Worm (Caenorhabditis elegans): Measurements from ENCODE around the gene rev-1.

The rev-1 gene

DNA sequence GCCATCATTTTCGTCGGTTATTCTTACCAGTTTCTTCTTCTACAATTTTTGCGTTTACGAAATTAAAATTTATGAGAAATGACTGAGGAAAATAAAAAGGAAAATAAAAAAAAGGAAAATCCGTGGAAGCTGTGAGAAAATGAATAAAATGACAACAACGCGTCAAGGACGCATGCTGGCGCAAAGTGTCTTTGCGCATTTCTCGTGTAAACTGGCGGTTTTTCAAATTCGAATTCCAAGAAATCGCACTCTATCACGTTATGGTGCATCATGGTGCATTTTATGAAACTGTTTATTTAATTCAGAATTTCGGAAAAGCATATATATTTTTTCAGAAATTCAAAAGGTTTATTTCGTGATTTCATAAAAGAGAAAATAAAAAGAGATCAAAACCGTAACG, 44.7 kb downstream of the rev-1 start, which contains the start of gene dbt-1:
dbt-1 (minus strand) TSS at position 39 of the 400 bp plus-strand sequence.
- TF ChIP-seq ztf-23 (GFP tag; IDR thresholded peaks at IDR 0.05) (no peak), ztf-29 (GFP tag; IDR thresholded peaks at IDR 0.05) (no peak), klf-2 (GFP tag; conservative IDR thresholded peaks at IDR 0.05) (no peak), flt-1 (GFP tag; IDR thresholded peaks at IDR 0.05) (no peak), ref-1 (GFP tag; conservative IDR thresholded peaks at IDR 0.05) (no peak), cog-1 (tag; optimal IDR thresholded peaks at IDR 0.05) (peak; percentile 21), med-1 (GFP tag; optimal IDR thresholded peaks at IDR 0.05; ENCODE audit: insufficient read depth) (no peak)

ce11 chrII:7946830-7947425, 46.5 kb downstream of the rev-1 start, which contains the start of gene ZK669.5:
ZK669.5 (minus strand) TSS chrII:7946880.
- no peak for TF ChIP-seq ztf-23 (GFP tag; IDR thresholded peaks at IDR 0.05)
- no peak for TF ChIP-seq ztf-29 (GFP tag; IDR thresholded peaks at IDR 0.05)
- TF ChIP-seq tab-1 (GFP tag; IDR thresholded peaks at IDR 0.05), result no peak
- no peak for TF ChIP-seq klf-2 (GFP tag; conservative IDR thresholded peaks at IDR 0.05)
- no peak for TF ChIP-seq ref-1 (GFP tag; conservative IDR thresholded peaks at IDR 0.05)
- TF ChIP-seq T22C8.4 (GFP tag; IDR thresholded peaks at IDR 0.05), result no peak
- no peak for TF ChIP-seq cog-1 (tag; optimal IDR thresholded peaks at IDR 0.05)
- TF ChIP-seq med-1 (GFP tag; optimal IDR thresholded peaks at IDR 0.05; ENCODE audit: insufficient read depth), result no peak
- no peak for TF ChIP-seq flt-1 (GFP tag; IDR thresholded peaks at IDR 0.05)

DNA sequence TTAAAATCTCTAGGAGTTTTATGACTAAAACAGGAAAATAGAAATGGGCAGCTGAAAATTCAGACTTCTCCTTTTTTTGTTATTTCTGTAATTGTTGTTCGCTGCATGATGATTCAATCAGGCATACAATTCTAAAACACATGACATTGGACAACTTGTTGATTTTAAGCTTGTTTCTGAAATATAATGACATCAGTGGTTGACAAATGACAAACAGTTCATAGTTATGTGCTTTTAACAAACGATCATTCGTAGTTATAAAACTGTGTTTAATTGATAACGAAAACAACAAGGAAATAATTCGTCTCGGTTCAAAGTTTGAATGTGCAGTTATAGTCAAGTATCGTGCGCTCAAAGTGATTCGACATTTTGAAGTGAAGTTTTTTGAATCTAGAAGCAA, 47.9 kb downstream of the rev-1 start:
- TF ChIP-seq ztf-29 (GFP tag; IDR thresholded peaks at IDR 0.05) (no peak), T22C8.4 (GFP tag; IDR thresholded peaks at IDR 0.05) (no peak), med-1 (GFP tag; optimal IDR thresholded peaks at IDR 0.05; ENCODE audit: insufficient read depth) (no peak), klf-2 (GFP tag; conservative IDR thresholded peaks at IDR 0.05) (no peak), ztf-23 (GFP tag; IDR thresholded peaks at IDR 0.05) (no peak), tab-1 (GFP tag; IDR thresholded peaks at IDR 0.05) (no peak), ref-1 (GFP tag; conservative IDR thresholded peaks at IDR 0.05) (no peak), cog-1 (tag; optimal IDR thresholded peaks at IDR 0.05) (no peak)
